Worm (Caenorhabditis elegans): Measurements from ENCODE around the gene Y49F6C.6.

DNA sequence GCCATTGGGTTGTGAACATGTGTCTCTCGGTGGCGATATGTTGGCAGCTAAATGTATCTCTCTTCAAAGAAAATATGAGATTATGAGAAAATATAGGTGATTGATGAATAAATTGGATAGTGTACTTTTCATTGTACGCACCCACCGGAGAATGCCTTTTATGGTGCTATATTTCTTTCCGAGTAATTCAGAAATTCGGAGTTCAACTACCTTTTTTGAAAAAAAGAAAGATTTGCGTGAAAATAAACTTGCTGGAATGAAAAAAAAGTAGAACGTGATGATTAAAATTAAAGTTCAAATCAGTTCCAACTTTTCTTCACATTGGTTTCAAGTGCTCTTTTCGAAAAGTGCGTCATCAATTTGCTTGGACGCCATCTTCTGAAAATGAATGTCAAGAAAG lies 36.5 kb upstream of the Y49F6C.6 start, which contains the start of gene nep-8:
- no peak for TF ChIP-seq aly-2 (tag; optimal IDR thresholded peaks at IDR 0.05)
- TF ChIP-seq C34F6.9 (tag; optimal IDR thresholded peaks at IDR 0.05): no peak
- TF ChIP-seq nhr-237 (tag; optimal IDR thresholded peaks at IDR 0.05): no peak
- TF ChIP-seq F13H6.1 (tag; optimal IDR thresholded peaks at IDR 0.05): no peak
- no peak for TF ChIP-seq ama-1 (optimal IDR thresholded peaks at IDR 0.05)
- TF ChIP-seq nhr-6 (tag; optimal IDR thresholded peaks at IDR 0.05): no peak
- TF ChIP-seq nhr-11 (tag; optimal IDR thresholded peaks at IDR 0.05): no peak
- TF ChIP-seq ztf-4 (tag; optimal IDR thresholded peaks at IDR 0.05): no peak
- no peak for TF ChIP-seq lin-39 (tag; optimal IDR thresholded peaks at IDR 0.05)

Measured in whole organism, L2 larva.